Fruit fly (Drosophila melanogaster) whole organism, pupa: Measurements from ENCODE around the gene Sdic1.

Experiments
- CG9948 ChIP-seq: fragments of 200-800 bp; sonication (Bioruptor generic); optimal IDR thresholded peaks from 2 replicates; lab custom pipeline; 2018; ENCODE audit warnings: missing biosample characterization, mild to moderate bottlenecking, missing genetic modification characterization, moderate library complexity
- EcR ChIP-seq: fragments of 200-800 bp; sonication (Bioruptor generic); optimal IDR thresholded peaks from 3 replicates; lab custom pipeline; 2019; ENCODE audit warnings: missing biosample characterization, missing genetic modification characterization, mild to moderate bottlenecking, moderate library complexity, missing genetic modification reagents

DNA sequence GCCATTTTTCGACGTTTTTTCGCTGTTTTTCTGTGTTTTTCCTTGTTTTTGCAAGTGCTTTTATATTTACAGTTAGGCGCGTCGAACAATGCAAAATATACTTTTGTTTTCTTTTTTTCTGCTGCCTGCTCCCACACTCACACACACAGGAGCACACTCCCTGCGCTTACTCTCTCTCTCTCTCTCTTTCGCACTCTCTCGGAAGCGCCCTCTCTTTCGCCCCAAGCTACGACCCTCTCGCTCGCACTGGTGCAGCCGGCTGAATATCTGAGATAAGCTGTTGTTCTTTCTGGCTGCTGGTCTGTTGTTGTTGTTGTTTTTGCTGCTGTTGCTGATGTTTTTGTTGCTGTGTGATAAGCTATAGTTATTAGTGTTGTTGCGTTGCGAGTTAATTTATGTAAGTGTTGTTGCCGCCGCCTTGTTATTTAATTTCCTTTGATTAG is 19.5 kb downstream of the Sdic1 start:
- TF ChIP-seq CG9948 (tag; lab: Kevin White, UChicago) (no peak), EcR (peak; percentile 9)
